Worm (Caenorhabditis elegans) whole organism, mixed stage, embryonic: ENCODE results near the gene F35G2.1.

Experiments used
- blmp-1 ChIP-seq: fragments of 150-350 bp; optimal IDR thresholded peaks from 2 replicates; lab custom pipeline; 2014; ENCODE audit warnings: missing biosample characterization, missing genetic modification characterization
- ceh-43 ChIP-seq: fragments of 200-800 bp; sonication (Bioruptor generic); optimal IDR thresholded peaks from 2 replicates; lab custom pipeline; 2018; ENCODE audit warnings: mild to moderate bottlenecking, missing genetic modification characterization, moderate library complexity, missing compliant biosample characterization
- nhr-12 ChIP-seq: fragments of 150-350 bp; optimal IDR thresholded peaks from 2 replicates; lab custom pipeline; 2014; ENCODE audit warnings: missing biosample characterization, missing genetic modification characterization
- sptf-1 ChIP-seq: sonication (generic microtip); optimal IDR thresholded peaks from 2 replicates; lab custom pipeline; 2017; ENCODE audit warnings: mild to moderate bottlenecking, missing genetic modification characterization, moderate library complexity, missing compliant biosample characterization
- unc-62 ChIP-seq: fragments of 150-350 bp; optimal IDR thresholded peaks from 2 replicates; lab custom pipeline; 2014; ENCODE audit warnings: missing biosample characterization, missing genetic modification reagents, missing genetic modification characterization

DNA sequence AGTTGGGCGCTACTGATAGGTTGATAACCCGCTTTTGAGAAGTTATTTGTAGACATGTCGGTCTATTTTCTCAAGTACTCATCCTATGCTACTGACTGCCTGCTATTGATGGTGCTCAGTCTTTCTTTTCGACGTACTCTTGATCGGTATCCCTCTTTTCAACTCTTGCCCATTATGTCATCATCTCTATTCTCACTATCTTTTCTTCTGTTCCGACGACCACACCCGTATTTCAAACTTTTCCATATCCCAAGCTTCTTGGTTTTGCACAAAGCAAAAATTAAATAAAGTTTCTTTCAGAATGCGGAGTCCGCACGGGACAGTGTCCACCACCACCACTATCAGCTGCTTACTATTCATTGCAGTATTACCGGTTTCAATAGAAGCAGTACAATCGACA lies at the start of gene F35G2.1:
- TF ChIP-seq nhr-12 (tag; lab: Kevin White, UChicago) (no peak), ceh-43 (GFP tag; lab: Kevin White, UChicago) (no peak), unc-62 (GFP tag; lab: Kevin White, UChicago) (no peak), blmp-1 (tag; lab: Kevin White, UChicago) (no peak), sptf-1 (no peak)
